Worm (Caenorhabditis elegans) whole organism, mixed stage, embryonic: ENCODE data around the gene kbp-2.
A peak's percentile ranks its signal among the peaks of the same experiment; 100 is the strongest.

Experiments used
- M03D4.4 ChIP-seq: sonication (generic microtip); optimal IDR thresholded peaks from 2 replicates; lab custom pipeline; 2017; ENCODE audit warnings: mild to moderate bottlenecking, missing genetic modification characterization, missing compliant biosample characterization
- bed-3 ChIP-seq: fragments of 200-800 bp; sonication (Bioruptor generic); optimal IDR thresholded peaks from 3 replicates; lab custom pipeline; 2018; ENCODE audit warnings: mild to moderate bottlenecking, missing genetic modification characterization, moderate library complexity, missing compliant biosample characterization
- blmp-1 ChIP-seq: fragments of 150-350 bp; optimal IDR thresholded peaks from 2 replicates; lab custom pipeline; 2014; ENCODE audit warnings: missing biosample characterization, missing genetic modification characterization
- ceh-39 ChIP-seq: fragments of 150-350 bp; optimal IDR thresholded peaks from 2 replicates; lab custom pipeline; 2014; ENCODE audit warnings: missing biosample characterization, missing genetic modification characterization
- ceh-43 ChIP-seq: fragments of 200-800 bp; sonication (Bioruptor generic); optimal IDR thresholded peaks from 2 replicates; lab custom pipeline; 2018; ENCODE audit warnings: mild to moderate bottlenecking, missing genetic modification characterization, moderate library complexity, missing compliant biosample characterization
- ceh-83 ChIP-seq: fragments of 200-800 bp; sonication (Bioruptor generic); optimal IDR thresholded peaks from 2 replicates; lab custom pipeline; 2018; ENCODE audit warnings: mild to moderate bottlenecking, missing genetic modification characterization, missing compliant biosample characterization
- ces-1 ChIP-seq: fragments of 150-350 bp; optimal IDR thresholded peaks from 2 replicates; lab custom pipeline; 2014; ENCODE audit warnings: missing biosample characterization, missing genetic modification reagents, missing genetic modification characterization
- cnd-1 ChIP-seq: fragments of 200-800 bp; sonication (Bioruptor generic); optimal IDR thresholded peaks from 2 replicates; lab custom pipeline; 2018; ENCODE audit warnings: mild to moderate bottlenecking, missing genetic modification characterization, missing compliant biosample characterization
- drap-1 ChIP-seq: fragments of 200-800 bp; sonication (Bioruptor generic); optimal IDR thresholded peaks from 3 replicates; lab custom pipeline; 2018; ENCODE audit warnings: mild to moderate bottlenecking, missing genetic modification characterization, missing compliant biosample characterization
- elt-1 ChIP-seq: sonication (generic microtip); optimal IDR thresholded peaks from 2 replicates; lab custom pipeline; 2017; ENCODE audit warnings: missing genetic modification characterization, mild to moderate bottlenecking, missing compliant biosample characterization, antibody characterized with exemption, moderate library complexity, borderline replicate concordance; ENCODE audit not compliant: insufficient read depth
- elt-3 ChIP-seq: fragments of 150-350 bp; optimal IDR thresholded peaks from 2 replicates; lab custom pipeline; 2014; ENCODE audit warnings: missing biosample characterization, missing genetic modification characterization
- flh-1 ChIP-seq: fragments of 200-800 bp; sonication (Bioruptor generic); optimal IDR thresholded peaks from 2 replicates; lab custom pipeline; 2018; ENCODE audit warnings: mild to moderate bottlenecking, missing genetic modification characterization, moderate library complexity, missing compliant biosample characterization
- ham-2 ChIP-seq: fragments of 200-800 bp; sonication (Bioruptor generic); optimal IDR thresholded peaks from 2 replicates; lab custom pipeline; 2018; ENCODE audit warnings: mild to moderate bottlenecking, missing genetic modification characterization, missing compliant biosample characterization
- hlh-1 ChIP-seq: fragments of 150-350 bp; optimal IDR thresholded peaks from 2 replicates; lab custom pipeline; 2014; ENCODE audit warnings: missing biosample characterization, missing genetic modification reagents, missing genetic modification characterization
- lin-13 ChIP-seq: fragments of 150-350 bp; optimal IDR thresholded peaks from 2 replicates; lab custom pipeline; 2014; ENCODE audit warnings: missing biosample characterization, missing genetic modification characterization
- lin-32 ChIP-seq: fragments of 200-800 bp; sonication (Bioruptor generic); optimal IDR thresholded peaks from 2 replicates; lab custom pipeline; 2018; ENCODE audit warnings: mild to moderate bottlenecking, missing genetic modification characterization, missing compliant biosample characterization
- lsy-2 ChIP-seq: fragments of 150-350 bp; optimal IDR thresholded peaks from 2 replicates; lab custom pipeline; 2014; ENCODE audit warnings: missing biosample characterization, missing genetic modification characterization
- mab-5 ChIP-seq: fragments of 150-350 bp; optimal IDR thresholded peaks from 2 replicates; lab custom pipeline; 2014; ENCODE audit warnings: missing biosample characterization, missing genetic modification characterization
- mep-1 ChIP-seq: fragments of 150-350 bp; optimal IDR thresholded peaks from 2 replicates; lab custom pipeline; 2017; ENCODE audit warnings: missing biosample characterization, missing genetic modification reagents, missing genetic modification characterization, inconsistent platforms
- mls-2 ChIP-seq: sonication (generic microtip); optimal IDR thresholded peaks from 2 replicates; lab custom pipeline; 2016; ENCODE audit warnings: mild to moderate bottlenecking, missing genetic modification characterization, moderate library complexity, missing compliant biosample characterization
- nhr-12 ChIP-seq: fragments of 150-350 bp; optimal IDR thresholded peaks from 2 replicates; lab custom pipeline; 2014; ENCODE audit warnings: missing biosample characterization, missing genetic modification characterization
- nhr-2 ChIP-seq: fragments of 150-350 bp; optimal IDR thresholded peaks from 2 replicates; lab custom pipeline; 2014; ENCODE audit warnings: missing biosample characterization, missing genetic modification characterization
- nhr-237 ChIP-seq: fragments of 150-350 bp; optimal IDR thresholded peaks from 2 replicates; lab custom pipeline; 2014; ENCODE audit warnings: missing biosample characterization, missing genetic modification characterization
- nhr-28 ChIP-seq: fragments of 150-350 bp; optimal IDR thresholded peaks from 2 replicates; lab custom pipeline; 2014; ENCODE audit warnings: missing biosample characterization, missing genetic modification characterization
- nhr-76 ChIP-seq: sonication (generic microtip); optimal IDR thresholded peaks from 2 replicates; lab custom pipeline; 2017; ENCODE audit warnings: missing biosample characterization, missing genetic modification characterization
- pha-4 ChIP-seq: fragments of 150-350 bp; optimal IDR thresholded peaks from 2 replicates; lab custom pipeline; 2018; ENCODE audit warnings: missing biosample characterization, missing genetic modification reagents, missing genetic modification characterization
- sem-2 ChIP-seq: fragments of 200-800 bp; sonication (Bioruptor generic); optimal IDR thresholded peaks from 2 replicates; lab custom pipeline; 2018; ENCODE audit warnings: mild to moderate bottlenecking, missing genetic modification characterization, missing compliant biosample characterization
- snpc-4 ChIP-seq: fragments of 150-350 bp; optimal IDR thresholded peaks from 2 replicates; lab custom pipeline; 2014; ENCODE audit warnings: missing biosample characterization, missing genetic modification characterization
- sptf-1 ChIP-seq: sonication (generic microtip); optimal IDR thresholded peaks from 2 replicates; lab custom pipeline; 2017; ENCODE audit warnings: mild to moderate bottlenecking, missing genetic modification characterization, moderate library complexity, missing compliant biosample characterization
- tbx-8 ChIP-seq: fragments of 200-800 bp; sonication (Bioruptor generic); optimal IDR thresholded peaks from 2 replicates; lab custom pipeline; 2018; ENCODE audit warnings: mild to moderate bottlenecking, missing genetic modification characterization, moderate library complexity, missing compliant biosample characterization
- unc-120 ChIP-seq: sonication (generic microtip); optimal IDR thresholded peaks from 2 replicates; lab custom pipeline; 2017; ENCODE audit warnings: missing genetic modification characterization, missing compliant biosample characterization; ENCODE audit not compliant: poor library complexity, severe bottlenecking
- unc-39 ChIP-seq: fragments of 150-350 bp; optimal IDR thresholded peaks from 2 replicates; lab custom pipeline; 2014; ENCODE audit warnings: missing biosample characterization, missing genetic modification characterization
- unc-62 ChIP-seq: fragments of 150-350 bp; optimal IDR thresholded peaks from 2 replicates; lab custom pipeline; 2014; ENCODE audit warnings: missing biosample characterization, missing genetic modification reagents, missing genetic modification characterization
- zip-8 ChIP-seq: fragments of 150-350 bp; optimal IDR thresholded peaks from 2 replicates; lab custom pipeline; 2014; ENCODE audit warnings: missing biosample characterization, missing genetic modification characterization
- ztf-11 ChIP-seq: fragments of 150-350 bp; optimal IDR thresholded peaks from 2 replicates; lab custom pipeline; 2014; ENCODE audit warnings: missing biosample characterization, missing genetic modification characterization

Gene kbp-2

ce11 chrIII:4899728-4900127 lies 4.0 kb downstream of the kbp-2 start:
- TF ChIP-seq ceh-39 (tag; lab: Kevin White, UChicago) (peak; percentile 85), lsy-2 (tag; lab: Kevin White, UChicago) (peak; percentile 88), ztf-11 (tag; lab: Kevin White, UChicago) (peak; percentile 91), mab-5 (tag; lab: Kevin White, UChicago) (peak; percentile 61), sptf-1 (tag; lab: Kevin White, UChicago) (peak; percentile 88), hlh-1 (tag; lab: Kevin White, UChicago) (peak; percentile 84), mls-2 (peak; percentile 83), unc-39 (tag; lab: Kevin White, UChicago) (peak; percentile 47), lin-32 (peak; percentile 30), lin-13 (peak; percentile 91), zip-8 (tag; lab: Kevin White, UChicago) (peak; percentile 42), flh-1 (GFP tag; lab: Kevin White, UChicago) (no peak), nhr-2 (tag; lab: Kevin White, UChicago) (peak; percentile 50), elt-1 (tag; lab: Kevin White, UChicago) (no peak), ceh-83 (GFP tag; lab: Kevin White, UChicago) (no peak), blmp-1 (tag; lab: Kevin White, UChicago) (peak; percentile 89), cnd-1 (tag; lab: Kevin White, UChicago) (peak; percentile 86), unc-120 (tag; lab: Kevin White, UChicago) (peak; percentile 89), sem-2 (GFP tag; lab: Kevin White, UChicago) (no peak), ham-2 (peak; percentile 92), nhr-28 (no peak), nhr-12 (tag; lab: Kevin White, UChicago) (peak; percentile 72), tbx-8 (GFP tag; lab: Kevin White, UChicago) (peak; percentile 41), nhr-237 (tag; lab: Kevin White, UChicago) (peak; percentile 97), ces-1 (peak; percentile 84), bed-3 (no peak), ceh-43 (GFP tag; lab: Kevin White, UChicago) (peak; percentile 52), pha-4 (tag; lab: Kevin White, UChicago) (peak; percentile 98), snpc-4 (no peak), drap-1 (GFP tag; lab: Kevin White, UChicago) (peak; percentile 84), M03D4.4 (tag; lab: Kevin White, UChicago) (peak; percentile 86), elt-3 (tag; lab: Kevin White, UChicago) (peak; percentile 69), mep-1 (peak; percentile 96), nhr-76 (tag; lab: Kevin White, UChicago) (peak; percentile 29), unc-62 (GFP tag; lab: Kevin White, UChicago) (peak; percentile 95)

ce11 chrIII:4899035-4899578 lies 4.6 kb downstream of the kbp-2 start, which contains the start of gene nhl-2:
TSS of gene nhl-2 (minus strand) at chrIII:4899085.
- TF ChIP-seq tbx-8 (GFP tag; lab: Kevin White, UChicago) (no peak), elt-1 (tag; lab: Kevin White, UChicago) (no peak), nhr-12 (tag; lab: Kevin White, UChicago) (no peak), sptf-1 (tag; lab: Kevin White, UChicago) (no peak), flh-1 (GFP tag; lab: Kevin White, UChicago) (no peak), unc-62 (GFP tag; lab: Kevin White, UChicago) (no peak), ztf-11 (tag; lab: Kevin White, UChicago) (no peak), nhr-2 (tag; lab: Kevin White, UChicago) (no peak), lin-13 (no peak), lin-32 (no peak), M03D4.4 (tag; lab: Kevin White, UChicago) (no peak), unc-120 (tag; lab: Kevin White, UChicago) (no peak), mls-2 (no peak), ceh-83 (GFP tag; lab: Kevin White, UChicago) (no peak), zip-8 (tag; lab: Kevin White, UChicago) (no peak), sem-2 (GFP tag; lab: Kevin White, UChicago) (no peak), ces-1 (no peak)

- no peak for TF ChIP-seq tbx-8 (GFP tag; lab: Kevin White, UChicago)
- no peak for TF ChIP-seq blmp-1 (tag; lab: Kevin White, UChicago)
- no peak for TF ChIP-seq pha-4 (tag; lab: Kevin White, UChicago)
- no peak for TF ChIP-seq nhr-2 (tag; lab: Kevin White, UChicago)
- no peak for TF ChIP-seq unc-62 (GFP tag; lab: Kevin White, UChicago)
- TF ChIP-seq ces-1: no peak
- TF ChIP-seq sptf-1 (tag; lab: Kevin White, UChicago): no peak
- no peak for TF ChIP-seq drap-1 (GFP tag; lab: Kevin White, UChicago)
- TF ChIP-seq mab-5 (tag; lab: Kevin White, UChicago): no peak
- TF ChIP-seq zip-8 (tag; lab: Kevin White, UChicago): no peak
- TF ChIP-seq nhr-76 (tag; lab: Kevin White, UChicago): no peak
- TF ChIP-seq nhr-12 (tag; lab: Kevin White, UChicago): no peak
- TF ChIP-seq nhr-237 (tag; lab: Kevin White, UChicago): no peak
- TF ChIP-seq mls-2: no peak
- TF ChIP-seq ceh-43 (GFP tag; lab: Kevin White, UChicago): no peak
- TF ChIP-seq lin-13: no peak
These were observed 8.4 kb downstream of the kbp-2 start for ce11 chrIII:4895313-4895712.
